Fruit fly (Drosophila melanogaster) whole organism, embryonic: ENCODE measurements around the gene rho-5.

ENCODE experiments used
- Ada2b ChIP-seq: fragments of 200-800 bp; sonication (Bioruptor generic); IDR thresholded peaks from 2 replicates; pipeline ENCODE4 v1.3.6; 2022; ENCODE audit warnings: missing biosample characterization, missing genetic modification characterization
- CG11695 ChIP-seq: fragments of 200-800 bp; sonication (Bioruptor generic); IDR thresholded peaks from 3 replicates; pipeline ENCODE4 v1.3.6; 2022; ENCODE audit warnings: missing biosample characterization, missing genetic modification characterization
- CG13624 ChIP-seq: fragments of 200-800 bp; sonication (Bioruptor generic); optimal IDR thresholded peaks from 2 replicates; lab custom pipeline; 2016; ENCODE audit warnings: missing biosample characterization, missing genetic modification characterization
- CG15601 ChIP-seq: fragments of 200-800 bp; sonication (Bioruptor generic); optimal IDR thresholded peaks from 3 replicates; lab custom pipeline; 2019; ENCODE audit warnings: missing biosample characterization, mild to moderate bottlenecking, missing genetic modification characterization, moderate library complexity
- CG17359 ChIP-seq: fragments of 200-800 bp; sonication (Bioruptor generic); optimal IDR thresholded peaks from 3 replicates; lab custom pipeline; 2018; ENCODE audit warnings: missing biosample characterization, mild to moderate bottlenecking, missing genetic modification characterization, moderate library complexity
- CG17361 ChIP-seq: fragments of 200-800 bp; sonication (Bioruptor generic); IDR thresholded peaks from 3 replicates; pipeline ENCODE4 v1.3.6; 2022; ENCODE audit warnings: missing biosample characterization, missing genetic modification characterization
- CG2712 ChIP-seq: fragments of 200-800 bp; optimal IDR thresholded peaks from 3 replicates; lab custom pipeline; 2019; ENCODE audit warnings: missing biosample characterization, mild to moderate bottlenecking, missing genetic modification characterization, moderate library complexity
- CG31224 ChIP-seq: fragments of 200-800 bp; sonication (Bioruptor generic); IDR thresholded peaks from 2 replicates; pipeline ENCODE4 v1.3.6; 2022; ENCODE audit warnings: missing biosample characterization, missing genetic modification characterization
- CG32532 ChIP-seq: fragments of 200-800 bp; sonication (Bioruptor generic); IDR thresholded peaks from 2 replicates; pipeline ENCODE4 v1.3.6; 2022; ENCODE audit warnings: missing biosample characterization, missing genetic modification characterization
- CG32767 ChIP-seq: fragments of 200-800 bp; sonication (Bioruptor generic); IDR thresholded peaks from 2 replicates; pipeline ENCODE4 v1.3.6; 2022; ENCODE audit warnings: missing biosample characterization, missing genetic modification characterization
- CG33557 ChIP-seq: fragments of 200-800 bp; sonication (Bioruptor generic); optimal IDR thresholded peaks from 2 replicates; lab custom pipeline; 2019; ENCODE audit warnings: missing biosample characterization, mild to moderate bottlenecking, missing genetic modification characterization, moderate library complexity
- CG34422 ChIP-seq: fragments of 200-800 bp; sonication (Bioruptor generic); IDR thresholded peaks from 3 replicates; pipeline ENCODE4 v1.3.6; 2022; ENCODE audit warnings: missing biosample characterization, missing genetic modification characterization
- CG4730 ChIP-seq: fragments of 200-800 bp; sonication (Bioruptor generic); IDR thresholded peaks from 2 replicates; pipeline ENCODE4 v1.3.6; 2022; ENCODE audit warnings: missing biosample characterization, missing genetic modification characterization
- CG6254 ChIP-seq: fragments of 200-800 bp; sonication (Bioruptor generic); optimal IDR thresholded peaks from 3 replicates; lab custom pipeline; 2017; ENCODE audit warnings: mild to moderate bottlenecking, missing biosample characterization, missing genetic modification reagents, missing genetic modification characterization
- CG6683 ChIP-seq: fragments of 200-800 bp; sonication (Bioruptor generic); optimal IDR thresholded peaks from 2 replicates; lab custom pipeline; 2017; ENCODE audit warnings: missing biosample characterization, mild to moderate bottlenecking, missing genetic modification characterization, missing genetic modification reagents
- CG6689 ChIP-seq: fragments of 200-800 bp; sonication (Bioruptor generic); IDR thresholded peaks from 2 replicates; pipeline ENCODE4 v1.3.6; 2022; ENCODE audit warnings: missing biosample characterization, missing genetic modification characterization
- CG9609 ChIP-seq: fragments of 200-800 bp; sonication (Bioruptor generic); optimal IDR thresholded peaks from 3 replicates; lab custom pipeline; 2016; ENCODE audit warnings: missing biosample characterization, missing genetic modification characterization
- CG9727 ChIP-seq: fragments of 200-800 bp; sonication (Bioruptor generic); optimal IDR thresholded peaks from 3 replicates; lab custom pipeline; 2017; ENCODE audit warnings: missing biosample characterization, mild to moderate bottlenecking, missing genetic modification characterization
- Eip74EF ChIP-seq, 2 experiments: fragments of 200-800 bp in 1 of 2; fragments of >200 bp in 1 of 2; sonication (Bioruptor generic) in 1 of 2; optimal IDR thresholded peaks; 2 replicates each; lab custom pipeline; 2017 to 2019; ENCODE audit warnings: missing biosample characterization in 2 of 2, missing genetic modification characterization in 2 of 2, mild to moderate bottlenecking in 1 of 2, moderate library complexity in 1 of 2
- Ets97D ChIP-seq: fragments of 200-800 bp; sonication (Bioruptor generic); optimal IDR thresholded peaks from 3 replicates; lab custom pipeline; 2016; ENCODE audit warnings: missing biosample characterization, missing genetic modification characterization
- Fer3 ChIP-seq: fragments of 200-800 bp; sonication (Bioruptor generic); optimal IDR thresholded peaks from 2 replicates; lab custom pipeline; 2018; ENCODE audit warnings: missing biosample characterization, mild to moderate bottlenecking, missing genetic modification characterization, moderate library complexity
- HLH54F ChIP-seq: fragments of 200-800 bp; sonication (Bioruptor generic); optimal IDR thresholded peaks from 3 replicates; lab custom pipeline; 2016; ENCODE audit warnings: missing biosample characterization, missing genetic modification characterization
- Hey ChIP-seq: fragments of 200-800 bp; sonication (Bioruptor generic); optimal IDR thresholded peaks from 3 replicates; lab custom pipeline; 2018; ENCODE audit warnings: missing biosample characterization, mild to moderate bottlenecking, missing genetic modification characterization
- Jarid2 ChIP-seq: fragments of 200-800 bp; sonication (Bioruptor generic); optimal IDR thresholded peaks from 3 replicates; lab custom pipeline; 2017; ENCODE audit warnings: mild to moderate bottlenecking, missing biosample characterization, missing genetic modification reagents, missing genetic modification characterization
- Oli ChIP-seq: fragments of 200-800 bp; sonication (Bioruptor generic); optimal IDR thresholded peaks from 2 replicates; lab custom pipeline; 2018; ENCODE audit warnings: missing biosample characterization, mild to moderate bottlenecking, missing genetic modification characterization, moderate library complexity
- Sox102F ChIP-seq: fragments of 200-800 bp; sonication (Bioruptor generic); optimal IDR thresholded peaks from 2 replicates; lab custom pipeline; 2018; ENCODE audit warnings: missing biosample characterization, mild to moderate bottlenecking, missing genetic modification characterization, moderate library complexity
- Xrp1 ChIP-seq: fragments of 200-800 bp; sonication (Bioruptor generic); IDR thresholded peaks from 2 replicates; pipeline ENCODE4 v1.3.6; 2022; ENCODE audit warnings: missing biosample characterization, missing genetic modification characterization
- aop ChIP-seq: fragments of 200-800 bp; sonication (Bioruptor generic); IDR thresholded peaks from 2 replicates; pipeline ENCODE4 v1.3.6; 2022; ENCODE audit warnings: missing biosample characterization, missing genetic modification characterization
- az2 ChIP-seq: fragments of 200-800 bp; sonication (Bioruptor generic); optimal IDR thresholded peaks from 3 replicates; lab custom pipeline; 2016; ENCODE audit warnings: missing biosample characterization, missing genetic modification characterization
- bigmax ChIP-seq: fragments of 200-800 bp; sonication (Bioruptor generic); optimal IDR thresholded peaks from 2 replicates; lab custom pipeline; 2018; ENCODE audit warnings: missing biosample characterization, mild to moderate bottlenecking, missing genetic modification characterization
- cas ChIP-seq: fragments of 200-800 bp; sonication (Bioruptor generic); IDR thresholded peaks from 2 replicates; pipeline ENCODE4 v1.3.6; 2022; ENCODE audit warnings: missing biosample characterization, missing genetic modification characterization
- crp ChIP-seq, 2 experiments: fragments of 200-800 bp; sonication (Bioruptor generic); optimal IDR thresholded peaks; 2 replicates in 1 of 2; 3 replicates in 1 of 2; lab custom pipeline; 2017; ENCODE audit warnings: missing biosample characterization in 2 of 2, missing genetic modification characterization in 2 of 2, mild to moderate bottlenecking in 1 of 2, moderate library complexity in 1 of 2
- ewg ChIP-seq: fragments of 200-800 bp; sonication (Bioruptor generic); optimal IDR thresholded peaks from 3 replicates; lab custom pipeline; 2017; ENCODE audit warnings: mild to moderate bottlenecking, missing biosample characterization, missing genetic modification reagents, missing genetic modification characterization
- fd64A ChIP-seq: fragments of 200-800 bp; sonication (Bioruptor generic); optimal IDR thresholded peaks from 3 replicates; lab custom pipeline; 2018; ENCODE audit warnings: missing biosample characterization, mild to moderate bottlenecking, missing genetic modification characterization
- insv ChIP-seq, 2 experiments: fragments of 200-800 bp; sonication (Bioruptor generic); optimal IDR thresholded peaks; 3 replicates each; lab custom pipeline; 2016 to 2018; ENCODE audit warnings: missing biosample characterization in 2 of 2, missing genetic modification characterization in 2 of 2
- ken ChIP-seq: fragments of 200-800 bp; sonication (Bioruptor generic); IDR thresholded peaks from 3 replicates; pipeline ENCODE4 v1.3.6; 2022; ENCODE audit warnings: missing biosample characterization, missing genetic modification characterization
- nerfin-1 ChIP-seq: fragments of 200-800 bp; sonication (Bioruptor generic); optimal IDR thresholded peaks from 3 replicates; lab custom pipeline; 2019; ENCODE audit warnings: missing biosample characterization, mild to moderate bottlenecking, missing genetic modification characterization, moderate library complexity
- pan ChIP-seq, 4 experiments: fragments of >200 bp in 3 of 4; fragments of 200-800 bp in 1 of 4; sonication (Bioruptor generic) in 1 of 4; optimal IDR thresholded peaks in 3 of 4; IDR thresholded peaks in 1 of 4; 2 replicates each; pipeline versions ENCODE4 v1.3.6 to Lab custom; 2017 to 2022; ENCODE audit warnings: missing biosample characterization in 2 of 4, missing genetic modification characterization in 2 of 4, mixed read lengths in 1 of 4
- pfk ChIP-seq: fragments of 200-800 bp; sonication (Bioruptor generic); optimal IDR thresholded peaks from 2 replicates; lab custom pipeline; 2018; ENCODE audit warnings: missing biosample characterization, mild to moderate bottlenecking, missing genetic modification characterization, moderate library complexity
- sens-2 ChIP-seq: fragments of 200-800 bp; sonication (Bioruptor generic); IDR thresholded peaks from 2 replicates; pipeline ENCODE4 v1.3.6; 2022; ENCODE audit warnings: missing biosample characterization, missing genetic modification characterization
- sug ChIP-seq: fragments of 200-800 bp; optimal IDR thresholded peaks from 2 replicates; lab custom pipeline; 2019; ENCODE audit warnings: missing biosample characterization, mild to moderate bottlenecking, missing genetic modification characterization, moderate library complexity
- tgo ChIP-seq: fragments of 200-800 bp; sonication (Bioruptor generic); IDR thresholded peaks from 3 replicates; pipeline ENCODE4 v1.3.6; 2022; ENCODE audit warnings: missing biosample characterization, missing genetic modification characterization
- vvl ChIP-seq: fragments of 200-800 bp; sonication (Bioruptor generic); IDR thresholded peaks from 2 replicates; pipeline ENCODE4 v1.3.6; 2022; ENCODE audit warnings: missing biosample characterization, missing genetic modification characterization
- wek ChIP-seq: fragments of 200-800 bp; sonication (Bioruptor generic); optimal IDR thresholded peaks from 3 replicates; lab custom pipeline; 2018; ENCODE audit warnings: missing biosample characterization, mild to moderate bottlenecking, missing genetic modification characterization, moderate library complexity
- zf30C ChIP-seq: fragments of 200-800 bp; sonication (Bioruptor generic); optimal IDR thresholded peaks from 3 replicates; lab custom pipeline; 2018; ENCODE audit warnings: missing biosample characterization, mild to moderate bottlenecking, missing genetic modification characterization

rho-5 gene

DNA sequence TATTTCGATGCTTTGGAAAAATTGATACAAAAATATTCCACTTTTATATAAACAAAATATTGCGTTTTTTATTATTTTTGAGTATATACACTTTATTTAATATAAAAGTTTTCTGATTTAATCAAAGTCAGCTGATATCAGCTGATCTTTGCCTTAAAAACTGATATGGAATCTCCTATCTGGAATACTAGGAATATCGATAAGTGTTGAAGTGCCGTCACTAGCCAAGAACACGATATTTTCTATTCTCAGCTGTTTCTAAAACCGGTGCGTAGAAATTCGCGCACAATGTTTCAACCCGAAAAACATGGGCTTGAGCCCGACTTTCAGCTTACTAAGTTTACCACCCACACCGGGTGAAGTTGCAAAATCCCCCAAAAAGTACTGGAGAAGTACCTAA, 31.2 kb downstream of the rho-5 start, which contains the start of gene Sps2 (continued):
- TF ChIP-seq CG11695 (GFP tag; lab: Robert Waterston, UW): no peak
- no peak for TF ChIP-seq CG31224 (GFP tag; lab: Robert Waterston, UW)
- TF ChIP-seq Hey (tag; lab: Kevin White, UChicago): no peak
- peak; percentile 45 for TF ChIP-seq CG2712 (tag; lab: Kevin White, UChicago)
- TF ChIP-seq CG32532 (GFP tag; lab: Robert Waterston, UW): peak; percentile 37; the same call in 1 of the 2 replicates
- no peak for TF ChIP-seq Fer3 (tag; lab: Kevin White, UChicago)
- no peak for TF ChIP-seq Eip74EF (GFP tag; optimal IDR thresholded peaks at IDR 0.05; lab: Kevin White, UChicago)
- no peak for TF ChIP-seq ewg (GFP tag; lab: Kevin White, UChicago)
- TF ChIP-seq Ets97D (GFP tag; lab: Kevin White, UChicago): no peak
- TF ChIP-seq CG6683 (GFP tag; lab: Kevin White, UChicago): no peak
- TF ChIP-seq Xrp1 (GFP tag; lab: Robert Waterston, UW): no peak
- TF ChIP-seq pan (optimal IDR thresholded peaks at IDR 0.05; lab: Kevin White, UChicago): no peak
- TF ChIP-seq pan (GFP tag; optimal IDR thresholded peaks at IDR 0.05 in 1 of 2, IDR thresholded peaks at IDR 0.05 in 1 of 2): no peak
- peak; percentile 4 for TF ChIP-seq wek (GFP tag; lab: Kevin White, UChicago)
- TF ChIP-seq crp (GFP tag; optimal IDR thresholded peaks at IDR 0.05; lab: Kevin White, UChicago): peak; percentile 82 to 96
- TF ChIP-seq CG9727 (GFP tag; lab: Kevin White, UChicago): peak; percentile 33
- TF ChIP-seq vvl (GFP tag; lab: Robert Waterston, UW): peak; percentile 35
- TF ChIP-seq CG4730 (GFP tag; lab: Robert Waterston, UW): no peak
- peak; percentile 48; the same call in 1 of the 3 replicates for TF ChIP-seq CG34422
- no peak for TF ChIP-seq CG6254 (GFP tag; lab: Kevin White, UChicago)
- TF ChIP-seq CG15601 (tag; lab: Kevin White, UChicago): peak; percentile 30
- no peak for TF ChIP-seq cas
- 0 out of 3 replicates have a peak, but pooled peaks have one; percentile 15 for TF ChIP-seq CG17361 (GFP tag; lab: Robert Waterston, UW)
- TF ChIP-seq HLH54F (GFP tag; lab: Kevin White, UChicago): no peak
- TF ChIP-seq sug (tag; lab: Kevin White, UChicago): peak; percentile 35
- no peak for TF ChIP-seq ken (GFP tag; lab: Robert Waterston, UW)
- no peak for TF ChIP-seq zf30C (GFP tag; lab: Kevin White, UChicago)
- no peak for TF ChIP-seq CG33557
- TF ChIP-seq CG6689 (GFP tag; lab: Robert Waterston, UW): no peak
- no peak for TF ChIP-seq bigmax (GFP tag; lab: Kevin White, UChicago)
- no peak for TF ChIP-seq aop (GFP tag; lab: Robert Waterston, UW)
- TF ChIP-seq Oli: no peak
- no peak for TF ChIP-seq fd64A (GFP tag; lab: Kevin White, UChicago)
- no peak for TF ChIP-seq Sox102F (GFP tag; lab: Kevin White, UChicago)
- no peak for TF ChIP-seq insv (GFP tag; optimal IDR thresholded peaks at IDR 0.05; lab: Kevin White, UChicago)
- no peak for TF ChIP-seq tgo
- TF ChIP-seq CG17359 (tag; lab: Kevin White, UChicago): no peak
- TF ChIP-seq pfk (GFP tag; lab: Kevin White, UChicago): peak; percentile 44
- no peak for TF ChIP-seq CG9609
- TF ChIP-seq Ada2b (GFP tag; lab: Robert Waterston, UW): no peak
- TF ChIP-seq nerfin-1 (tag; lab: Kevin White, UChicago): no peak
- TF ChIP-seq CG13624: peak; percentile 30
- TF ChIP-seq CG32767: no peak
- TF ChIP-seq Jarid2 (GFP tag; lab: Kevin White, UChicago): no peak
- TF ChIP-seq az2: no peak
- TF ChIP-seq sens-2 (GFP tag; lab: Robert Waterston, UW): no peak
